Worm (Caenorhabditis elegans): Measurements from ENCODE around the gene T28A8.4.

Gene T28A8.4

DNA sequence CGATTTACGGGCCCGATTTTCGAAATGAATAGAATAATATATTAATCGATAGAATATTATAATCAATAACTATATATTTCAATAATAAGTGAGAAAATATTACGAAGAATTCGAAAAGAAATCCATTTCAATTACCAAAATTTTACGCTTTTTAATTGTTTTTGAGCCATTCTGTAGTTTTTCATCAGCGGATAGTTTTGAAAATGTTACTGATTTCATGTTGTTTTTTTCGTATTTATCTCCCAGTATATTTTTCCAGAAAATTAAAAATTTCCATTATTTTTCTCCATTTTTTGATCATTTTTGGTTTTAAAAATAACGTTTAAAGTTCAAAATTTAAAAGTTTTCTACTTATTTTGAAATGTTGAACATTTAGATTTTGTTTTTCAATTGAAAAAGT, 2.2 kb downstream of the T28A8.4 start, which contains the start of gene T28A8.3:
Gene T28A8.3 (plus strand): TSS at position 301 of the 400 bp plus-strand sequence.
- TF ChIP-seq cog-1 (tag; optimal IDR thresholded peaks at IDR 0.05): no peak

DNA sequence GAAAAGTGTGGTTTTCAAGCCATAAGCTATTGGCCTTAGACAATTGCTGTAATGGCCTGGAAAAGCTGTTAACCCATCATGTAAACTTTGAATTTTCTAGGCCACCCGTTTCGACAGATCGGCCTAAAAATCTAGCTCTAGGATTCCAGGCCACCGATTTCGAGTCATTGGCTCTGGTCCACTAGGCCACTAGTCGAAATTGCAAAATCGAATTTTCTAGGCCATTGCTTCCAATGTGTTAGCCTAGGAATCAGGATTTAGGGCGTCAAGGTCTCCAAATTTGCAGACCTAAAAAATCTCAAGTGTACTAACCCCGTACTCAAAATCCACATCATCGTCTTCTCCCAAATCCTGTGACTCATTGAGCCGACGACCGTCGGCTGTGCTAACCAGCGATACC, 7.3 kb downstream of the T28A8.4 start:
- no peak for TF ChIP-seq T22C8.4 (GFP tag; IDR thresholded peaks at IDR 0.05)
- TF ChIP-seq med-1 (GFP tag; optimal IDR thresholded peaks at IDR 0.05; ENCODE audit: insufficient read depth): no peak
- no peak for TF ChIP-seq ref-1 (GFP tag; conservative IDR thresholded peaks at IDR 0.05)
- no peak for TF ChIP-seq tab-1 (GFP tag; IDR thresholded peaks at IDR 0.05)
- no peak for TF ChIP-seq klf-2 (GFP tag; conservative IDR thresholded peaks at IDR 0.05)
- TF ChIP-seq cog-1 (tag; optimal IDR thresholded peaks at IDR 0.05): no peak
- no peak for TF ChIP-seq ztf-23 (GFP tag; IDR thresholded peaks at IDR 0.05)

DNA sequence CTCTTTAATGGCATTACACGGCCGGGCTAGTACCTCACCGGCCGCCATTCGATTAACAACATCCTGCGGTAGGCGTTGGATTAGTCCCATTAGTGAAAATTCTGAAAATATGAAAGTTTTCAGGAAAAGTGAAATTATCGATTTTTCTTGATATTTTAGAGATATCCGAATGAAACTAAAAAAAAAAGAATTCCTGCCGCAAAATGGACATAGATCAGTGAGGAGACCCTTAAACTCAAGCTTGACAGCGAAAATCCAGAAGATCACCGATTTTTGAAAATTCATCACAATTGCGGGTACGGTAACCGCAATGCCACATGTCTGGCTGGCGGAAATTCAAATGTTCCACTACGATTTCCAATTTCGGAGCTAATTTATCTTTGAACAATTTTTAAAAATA, 11.0 kb downstream of the T28A8.4 start, which contains the start of gene mlh-1:
Gene mlh-1 (minus strand): TSS at position 101 of the 400 bp plus-strand sequence.
- TF ChIP-seq ztf-29 (GFP tag; IDR thresholded peaks at IDR 0.05): no peak
- TF ChIP-seq klf-2 (GFP tag; conservative IDR thresholded peaks at IDR 0.05): no peak
- TF ChIP-seq T22C8.4 (GFP tag; IDR thresholded peaks at IDR 0.05): peak; percentile 70

DNA sequence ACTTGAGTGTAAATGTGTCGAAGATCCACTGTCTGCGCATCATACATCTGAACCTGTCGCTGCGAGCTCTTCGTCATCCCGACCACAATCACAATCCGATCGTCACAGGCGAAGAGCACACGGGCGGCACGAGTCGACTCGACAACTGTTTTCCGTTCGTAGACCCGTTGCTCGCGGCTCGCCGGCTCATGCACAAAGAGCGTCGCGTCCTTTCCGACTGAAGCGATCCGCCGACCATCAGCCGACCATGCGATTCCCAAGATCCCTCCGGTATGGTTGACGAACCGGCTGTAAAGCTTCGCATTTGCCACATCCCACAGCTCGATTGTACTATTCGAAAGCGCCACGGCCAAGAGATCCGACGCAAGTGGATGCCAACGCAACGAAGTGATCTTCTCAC, 15.0 kb downstream of the T28A8.4 start:
- no peak for TF ChIP-seq med-1 (GFP tag; optimal IDR thresholded peaks at IDR 0.05; ENCODE audit: insufficient read depth)
- no peak for TF ChIP-seq tab-1 (GFP tag; IDR thresholded peaks at IDR 0.05)
- TF ChIP-seq ztf-23 (GFP tag; IDR thresholded peaks at IDR 0.05): no peak
- TF ChIP-seq flt-1 (GFP tag; IDR thresholded peaks at IDR 0.05): no peak
- no peak for TF ChIP-seq klf-2 (GFP tag; conservative IDR thresholded peaks at IDR 0.05)
- no peak for TF ChIP-seq cog-1 (tag; optimal IDR thresholded peaks at IDR 0.05)
- no peak for TF ChIP-seq T22C8.4 (GFP tag; IDR thresholded peaks at IDR 0.05)
- TF ChIP-seq ref-1 (GFP tag; conservative IDR thresholded peaks at IDR 0.05): no peak

DNA sequence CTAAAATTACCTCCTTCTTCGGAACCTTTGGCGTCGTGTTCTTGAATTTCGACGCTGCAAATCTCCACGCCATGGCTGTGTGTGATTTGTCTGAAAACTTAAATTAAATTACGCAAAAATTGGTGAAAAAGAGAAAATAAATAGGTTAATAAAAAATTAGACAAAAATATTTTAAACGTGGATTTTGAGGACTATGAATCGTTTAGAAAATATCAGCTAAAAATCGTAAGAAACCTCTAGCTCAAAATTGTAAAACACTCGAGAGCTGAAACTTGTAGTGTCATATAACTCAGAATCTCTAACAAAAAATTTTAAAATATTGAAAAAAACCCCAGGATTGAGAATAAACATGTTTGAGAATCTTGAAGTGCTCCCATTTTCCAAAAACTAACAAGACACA, 20.5 kb downstream of the T28A8.4 start, which contains the start of gene pod-1:
Gene pod-1 (minus strand): TSS at position 101 of the 400 bp plus-strand sequence.
- TF ChIP-seq tab-1 (GFP tag; IDR thresholded peaks at IDR 0.05) (no peak), ztf-29 (GFP tag; IDR thresholded peaks at IDR 0.05) (no peak)

DNA sequence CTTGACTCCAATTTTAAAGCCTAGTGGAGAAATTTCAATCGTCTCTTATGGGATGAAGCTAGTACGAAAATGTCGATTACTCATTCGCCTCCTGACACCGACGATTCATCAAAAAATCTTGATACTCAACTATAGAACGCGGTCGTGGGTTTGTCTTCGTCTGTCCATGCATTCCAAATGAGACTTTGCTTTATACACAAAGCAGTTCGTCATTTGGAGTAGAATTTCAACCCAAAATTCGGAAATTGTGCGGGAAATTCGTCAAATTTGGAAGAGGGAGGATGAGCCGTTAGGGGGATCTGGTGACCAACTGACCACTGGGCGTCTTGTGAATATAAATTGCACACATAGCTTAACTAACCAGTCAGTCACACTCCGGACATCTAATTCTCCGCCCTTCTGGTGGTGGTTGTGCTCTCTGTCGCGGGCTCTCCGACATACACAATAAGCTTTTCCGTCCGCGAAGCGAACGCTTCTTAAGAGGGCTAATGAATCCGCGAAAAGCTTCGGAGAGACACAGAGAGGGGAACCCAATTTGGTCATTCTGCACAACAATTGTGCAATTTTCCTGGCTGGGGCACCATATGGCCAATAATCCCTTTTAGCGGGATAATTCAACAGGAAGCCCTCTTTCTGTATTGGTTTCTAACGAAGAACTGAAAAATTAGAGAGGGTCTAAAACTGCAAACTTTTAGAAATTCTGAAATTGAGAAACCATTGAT, 21.8 kb downstream of the T28A8.4 start:
- TF ChIP-seq tab-1 (GFP tag; IDR thresholded peaks at IDR 0.05) (no peak), ztf-29 (GFP tag; IDR thresholded peaks at IDR 0.05) (no peak), klf-2 (GFP tag; conservative IDR thresholded peaks at IDR 0.05) (no peak), T22C8.4 (GFP tag; IDR thresholded peaks at IDR 0.05) (no peak), med-1 (GFP tag; optimal IDR thresholded peaks at IDR 0.05; ENCODE audit: insufficient read depth) (no peak), ref-1 (GFP tag; conservative IDR thresholded peaks at IDR 0.05) (no peak), flt-1 (GFP tag; IDR thresholded peaks at IDR 0.05) (no peak), cog-1 (tag; optimal IDR thresholded peaks at IDR 0.05) (no peak), ztf-23 (GFP tag; IDR thresholded peaks at IDR 0.05) (no peak)

DNA sequence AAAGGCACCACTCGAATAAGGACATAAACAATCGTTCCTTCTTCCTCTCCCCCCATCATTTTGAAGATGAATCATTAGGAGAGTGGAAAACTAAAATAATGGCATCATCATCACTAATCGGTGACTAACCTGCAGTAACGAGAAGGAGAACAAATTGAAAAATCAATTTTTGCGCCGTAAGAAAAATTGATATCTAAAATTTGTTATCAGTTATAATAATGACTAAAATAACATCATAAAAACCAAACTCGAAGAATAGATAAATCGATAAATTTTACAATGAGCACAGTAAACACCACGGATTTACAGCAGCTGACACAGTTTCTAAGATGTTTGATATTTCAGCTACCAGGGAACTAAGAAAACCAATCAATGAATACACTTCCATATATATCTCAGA, 22.7 kb downstream of the T28A8.4 start:
- TF ChIP-seq T22C8.4 (GFP tag; IDR thresholded peaks at IDR 0.05): no peak
- TF ChIP-seq flt-1 (GFP tag; IDR thresholded peaks at IDR 0.05): no peak
- no peak for TF ChIP-seq med-1 (GFP tag; optimal IDR thresholded peaks at IDR 0.05; ENCODE audit: insufficient read depth)
- TF ChIP-seq ztf-29 (GFP tag; IDR thresholded peaks at IDR 0.05): no peak
- TF ChIP-seq ztf-23 (GFP tag; IDR thresholded peaks at IDR 0.05): no peak
- TF ChIP-seq tab-1 (GFP tag; IDR thresholded peaks at IDR 0.05): no peak
- TF ChIP-seq cog-1 (tag; optimal IDR thresholded peaks at IDR 0.05): no peak
- TF ChIP-seq ref-1 (GFP tag; conservative IDR thresholded peaks at IDR 0.05): no peak
- TF ChIP-seq klf-2 (GFP tag; conservative IDR thresholded peaks at IDR 0.05): no peak

DNA sequence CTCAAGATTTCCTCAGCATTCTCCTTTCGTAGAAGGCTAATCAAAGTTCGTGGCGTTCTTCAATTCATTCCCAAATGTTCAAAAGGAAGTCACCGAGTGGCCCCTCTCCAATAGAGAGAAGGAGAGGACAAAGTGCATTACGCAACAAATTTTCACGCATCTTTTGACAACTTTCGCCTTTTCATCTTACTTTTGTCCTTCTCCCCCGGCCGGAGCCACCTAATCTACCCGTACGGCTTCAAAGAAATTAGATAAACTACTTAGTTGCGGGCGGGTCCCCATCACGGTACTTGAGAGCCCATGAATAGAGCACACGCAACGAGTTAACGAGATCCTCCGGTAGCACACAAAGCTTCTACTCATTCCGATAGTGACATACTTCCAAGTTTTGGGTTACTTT, 23.2 kb downstream of the T28A8.4 start:
- no peak for TF ChIP-seq tab-1 (GFP tag; IDR thresholded peaks at IDR 0.05)
- no peak for TF ChIP-seq ztf-23 (GFP tag; IDR thresholded peaks at IDR 0.05)
- TF ChIP-seq cog-1 (tag; optimal IDR thresholded peaks at IDR 0.05): no peak
- no peak for TF ChIP-seq ref-1 (GFP tag; conservative IDR thresholded peaks at IDR 0.05)
- TF ChIP-seq klf-2 (GFP tag; conservative IDR thresholded peaks at IDR 0.05): no peak
- no peak for TF ChIP-seq flt-1 (GFP tag; IDR thresholded peaks at IDR 0.05)
- no peak for TF ChIP-seq T22C8.4 (GFP tag; IDR thresholded peaks at IDR 0.05)
- TF ChIP-seq med-1 (GFP tag; optimal IDR thresholded peaks at IDR 0.05; ENCODE audit: insufficient read depth): no peak
- no peak for TF ChIP-seq ztf-29 (GFP tag; IDR thresholded peaks at IDR 0.05)

DNA sequence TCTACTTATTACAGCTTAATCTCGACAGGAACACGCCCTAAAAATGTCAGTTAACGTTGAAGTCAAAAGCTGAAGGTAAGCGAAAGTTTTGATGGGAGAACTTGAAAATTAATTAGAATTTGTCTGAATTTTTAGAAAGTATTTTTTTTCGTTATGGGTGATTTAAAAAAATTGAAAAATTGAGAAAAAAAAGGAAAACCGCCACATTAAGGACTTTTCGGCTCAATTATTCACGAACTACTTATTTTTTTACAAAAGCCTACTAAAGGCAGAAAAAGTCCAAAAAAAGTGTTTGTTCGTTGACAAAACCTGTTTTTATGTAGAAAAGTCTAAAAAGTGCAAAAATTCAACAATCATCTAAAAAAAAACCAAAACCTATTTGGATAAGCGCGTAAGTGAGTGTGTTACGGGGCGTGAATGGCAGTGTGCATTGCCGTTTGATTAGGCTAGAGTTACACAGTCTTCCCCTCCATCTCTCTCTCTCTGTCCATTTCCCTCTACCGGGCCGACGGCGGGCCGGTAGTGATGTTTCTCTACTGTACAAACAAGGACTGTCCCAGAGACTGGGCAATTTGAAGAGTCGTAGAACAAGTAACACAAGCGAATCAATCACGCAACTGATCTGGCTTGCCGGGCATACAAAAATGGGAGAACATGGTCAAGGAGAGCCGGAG, 24.1 kb downstream of the T28A8.4 start, which contains the start of gene lron-13:
Gene lron-13 (plus strand): TSS at position 15 of the 674 bp plus-strand sequence.
- no peak for TF ChIP-seq ref-1 (GFP tag; conservative IDR thresholded peaks at IDR 0.05)
- no peak for TF ChIP-seq tab-1 (GFP tag; IDR thresholded peaks at IDR 0.05)
- no peak for TF ChIP-seq ztf-23 (GFP tag; IDR thresholded peaks at IDR 0.05)
- TF ChIP-seq cog-1 (tag; optimal IDR thresholded peaks at IDR 0.05): no peak
- TF ChIP-seq med-1 (GFP tag; optimal IDR thresholded peaks at IDR 0.05; ENCODE audit: insufficient read depth): no peak
- TF ChIP-seq flt-1 (GFP tag; IDR thresholded peaks at IDR 0.05): no peak
- no peak for TF ChIP-seq ztf-29 (GFP tag; IDR thresholded peaks at IDR 0.05)
- no peak for TF ChIP-seq T22C8.4 (GFP tag; IDR thresholded peaks at IDR 0.05)
- TF ChIP-seq klf-2 (GFP tag; conservative IDR thresholded peaks at IDR 0.05): no peak

Measured in whole organism, midembryonic.